Fruit fly (Drosophila melanogaster) whole organism, embryonic: ENCODE measurements around the gene VGlut.

Source experiments
- CG10366 ChIP-seq: fragments of 200-800 bp; sonication (Bioruptor generic); IDR thresholded peaks from 2 replicates; pipeline ENCODE4 v1.3.6; 2022; ENCODE audit warnings: missing biosample characterization, missing genetic modification characterization
- CG11085 ChIP-seq: fragments of 200-800 bp; sonication (Bioruptor generic); IDR thresholded peaks from 2 replicates; pipeline ENCODE4 v1.3.6; 2022; ENCODE audit warnings: missing biosample characterization, missing genetic modification characterization
- CG11504 ChIP-seq: fragments of 200-800 bp; sonication (Bioruptor generic); optimal IDR thresholded peaks from 3 replicates; lab custom pipeline; 2019; ENCODE audit warnings: missing biosample characterization, mild to moderate bottlenecking, missing genetic modification characterization, moderate library complexity
- CG11695 ChIP-seq: fragments of 200-800 bp; sonication (Bioruptor generic); IDR thresholded peaks from 3 replicates; pipeline ENCODE4 v1.3.6; 2022; ENCODE audit warnings: missing biosample characterization, missing genetic modification characterization
- CG12659 ChIP-seq: fragments of 200-800 bp; sonication (Bioruptor generic); optimal IDR thresholded peaks from 3 replicates; lab custom pipeline; 2017; ENCODE audit warnings: mild to moderate bottlenecking, missing biosample characterization, missing genetic modification reagents, missing genetic modification characterization
- CG12744 ChIP-seq: fragments of 200-800 bp; sonication (Bioruptor generic); optimal IDR thresholded peaks from 2 replicates; lab custom pipeline; 2016; ENCODE audit warnings: missing biosample characterization, missing genetic modification characterization
- CG13424 ChIP-seq: fragments of 200-800 bp; sonication (Bioruptor generic); optimal IDR thresholded peaks from 2 replicates; lab custom pipeline; 2019; ENCODE audit warnings: missing biosample characterization, mild to moderate bottlenecking, missing genetic modification characterization, moderate library complexity
- CG14441 ChIP-seq: fragments of 200-800 bp; sonication (Bioruptor generic); IDR thresholded peaks from 2 replicates; pipeline ENCODE4 v1.3.6; 2022; ENCODE audit warnings: missing biosample characterization, missing genetic modification characterization
- CG15269 ChIP-seq: fragments of 200-800 bp; sonication (Bioruptor generic); optimal IDR thresholded peaks from 2 replicates; lab custom pipeline; 2018; ENCODE audit warnings: missing biosample characterization, mild to moderate bottlenecking, missing genetic modification characterization, moderate library complexity
- CG17361 ChIP-seq: fragments of 200-800 bp; sonication (Bioruptor generic); IDR thresholded peaks from 3 replicates; pipeline ENCODE4 v1.3.6; 2022; ENCODE audit warnings: missing biosample characterization, missing genetic modification characterization
- CG18599 ChIP-seq: fragments of 200-800 bp; sonication (Bioruptor generic); optimal IDR thresholded peaks from 3 replicates; lab custom pipeline; 2017; ENCODE audit warnings: missing biosample characterization, missing genetic modification characterization, mild to moderate bottlenecking, moderate library complexity, missing genetic modification reagents
- CG2678 ChIP-seq: fragments of 200-800 bp; sonication (Bioruptor generic); optimal IDR thresholded peaks from 3 replicates; lab custom pipeline; 2019; ENCODE audit warnings: missing biosample characterization, mild to moderate bottlenecking, missing genetic modification characterization, moderate library complexity
- CG32532 ChIP-seq: fragments of 200-800 bp; sonication (Bioruptor generic); IDR thresholded peaks from 2 replicates; pipeline ENCODE4 v1.3.6; 2022; ENCODE audit warnings: missing biosample characterization, missing genetic modification characterization
- CG33557 ChIP-seq: fragments of 200-800 bp; sonication (Bioruptor generic); optimal IDR thresholded peaks from 2 replicates; lab custom pipeline; 2019; ENCODE audit warnings: missing biosample characterization, mild to moderate bottlenecking, missing genetic modification characterization, moderate library complexity
- CG4730 ChIP-seq: fragments of 200-800 bp; sonication (Bioruptor generic); IDR thresholded peaks from 2 replicates; pipeline ENCODE4 v1.3.6; 2022; ENCODE audit warnings: missing biosample characterization, missing genetic modification characterization
- CG6689 ChIP-seq: fragments of 200-800 bp; sonication (Bioruptor generic); IDR thresholded peaks from 2 replicates; pipeline ENCODE4 v1.3.6; 2022; ENCODE audit warnings: missing biosample characterization, missing genetic modification characterization
- CG6854 ChIP-seq: fragments of 200-800 bp; sonication (Bioruptor generic); optimal IDR thresholded peaks from 3 replicates; lab custom pipeline; 2017; ENCODE audit warnings: missing biosample characterization, mild to moderate bottlenecking, missing genetic modification characterization
- CG7556 ChIP-seq: fragments of 200-800 bp; sonication (Bioruptor generic); optimal IDR thresholded peaks from 2 replicates; lab custom pipeline; 2017; ENCODE audit warnings: missing biosample characterization, mild to moderate bottlenecking, missing genetic modification characterization
- CG8388 ChIP-seq: fragments of 200-800 bp; sonication (Bioruptor generic); optimal IDR thresholded peaks from 2 replicates; lab custom pipeline; 2019; ENCODE audit warnings: missing biosample characterization, mild to moderate bottlenecking, missing genetic modification characterization, moderate library complexity
- CoRest ChIP-seq: fragments of 200-800 bp; sonication (Bioruptor generic); optimal IDR thresholded peaks from 3 replicates; lab custom pipeline; 2018; ENCODE audit warnings: missing biosample characterization, mild to moderate bottlenecking, missing genetic modification characterization, moderate library complexity
- Dip2 ChIP-seq: fragments of 200-800 bp; sonication (Bioruptor generic); IDR thresholded peaks from 2 replicates; pipeline ENCODE4 v1.3.6; 2022; ENCODE audit warnings: missing biosample characterization, missing genetic modification characterization
- H15 ChIP-seq: fragments of 200-800 bp; sonication (Bioruptor generic); IDR thresholded peaks from 3 replicates; pipeline ENCODE4 v1.3.6; 2022; ENCODE audit warnings: missing biosample characterization, missing genetic modification characterization
- H2.0 ChIP-seq: fragments of 200-800 bp; sonication (Bioruptor generic); IDR thresholded peaks from 2 replicates; pipeline ENCODE4 v1.3.6; 2022; ENCODE audit warnings: missing biosample characterization, missing genetic modification characterization
- Hey ChIP-seq: fragments of 200-800 bp; sonication (Bioruptor generic); optimal IDR thresholded peaks from 3 replicates; lab custom pipeline; 2018; ENCODE audit warnings: missing biosample characterization, mild to moderate bottlenecking, missing genetic modification characterization
- Hmr ChIP-seq: fragments of 200-800 bp; sonication (Bioruptor generic); optimal IDR thresholded peaks from 3 replicates; lab custom pipeline; 2017; ENCODE audit warnings: mild to moderate bottlenecking, missing biosample characterization, missing genetic modification reagents, missing genetic modification characterization
- Nf-YA ChIP-seq: fragments of 200-800 bp; sonication (Bioruptor generic); IDR thresholded peaks from 2 replicates; pipeline ENCODE4 v1.3.6; 2022; ENCODE audit warnings: missing biosample characterization, missing genetic modification characterization
- Six4 ChIP-seq: fragments of 200-800 bp; sonication (Bioruptor generic); optimal IDR thresholded peaks from 2 replicates; lab custom pipeline; 2016; ENCODE audit warnings: missing biosample characterization, missing genetic modification characterization
- Sox102F ChIP-seq: fragments of 200-800 bp; sonication (Bioruptor generic); optimal IDR thresholded peaks from 2 replicates; lab custom pipeline; 2018; ENCODE audit warnings: missing biosample characterization, mild to moderate bottlenecking, missing genetic modification characterization, moderate library complexity
- ara ChIP-seq: fragments of 200-800 bp; sonication (Bioruptor generic); IDR thresholded peaks from 2 replicates; pipeline ENCODE4 v1.3.6; 2022; ENCODE audit warnings: missing biosample characterization, missing genetic modification characterization
- bcd ChIP-seq: fragments of 200-800 bp; sonication (Bioruptor generic); optimal IDR thresholded peaks from 2 replicates; lab custom pipeline; 2017; ENCODE audit warnings: missing biosample characterization, mild to moderate bottlenecking, missing genetic modification characterization
- ci ChIP-seq: fragments of 200-800 bp; sonication (Bioruptor generic); IDR thresholded peaks from 3 replicates; pipeline ENCODE4 v1.3.6; 2022; ENCODE audit warnings: missing biosample characterization, missing genetic modification characterization
- dimm ChIP-seq: fragments of 200-800 bp; sonication (Bioruptor generic); IDR thresholded peaks from 2 replicates; pipeline ENCODE4 v1.3.6; 2022; ENCODE audit warnings: missing biosample characterization, missing genetic modification characterization
- dmrt99B ChIP-seq: fragments of 200-800 bp; sonication (Bioruptor generic); optimal IDR thresholded peaks from 2 replicates; lab custom pipeline; 2018; ENCODE audit warnings: missing biosample characterization, mild to moderate bottlenecking, missing genetic modification characterization, moderate library complexity
- esg ChIP-seq: fragments of 200-800 bp; sonication (Bioruptor generic); conservative IDR thresholded peaks from 2 replicates; pipeline ENCODE4 v1.3.6; 2022; ENCODE audit warnings: missing biosample characterization, missing genetic modification characterization
- gce ChIP-seq: fragments of 200-800 bp; sonication (Bioruptor generic); IDR thresholded peaks from 3 replicates; pipeline ENCODE4 v1.3.6; 2022; ENCODE audit warnings: missing biosample characterization, missing genetic modification characterization
- hbn ChIP-seq: fragments of 200-800 bp; sonication (Bioruptor generic); IDR thresholded peaks from 2 replicates; pipeline ENCODE4 v1.3.6; 2022; ENCODE audit warnings: missing biosample characterization, missing genetic modification characterization; ENCODE audit not compliant: partially characterized antibody
- ind ChIP-seq: fragments of 200-800 bp; sonication (Bioruptor generic); optimal IDR thresholded peaks from 3 replicates; lab custom pipeline; 2016; ENCODE audit warnings: missing biosample characterization, missing genetic modification characterization
- kni ChIP-seq: fragments of 200-800 bp; sonication (Bioruptor generic); optimal IDR thresholded peaks from 3 replicates; lab custom pipeline; 2017; ENCODE audit warnings: mild to moderate bottlenecking, missing biosample characterization, missing genetic modification reagents, missing genetic modification characterization
- lab ChIP-seq: fragments of 200-800 bp; sonication (Bioruptor generic); optimal IDR thresholded peaks from 3 replicates; lab custom pipeline; 2017; ENCODE audit warnings: missing biosample characterization, missing genetic modification characterization, mild to moderate bottlenecking, moderate library complexity, missing genetic modification reagents
- lov ChIP-seq, 2 experiments: fragments of 200-800 bp in 1 of 2; fragments of >200 bp in 1 of 2; sonication (Bioruptor generic) in 1 of 2; IDR thresholded peaks in 1 of 2; optimal IDR thresholded peaks in 1 of 2; 2 replicates in 1 of 2; 3 replicates in 1 of 2; pipeline versions ENCODE4 v1.3.6 to Lab custom; 2017 to 2022; ENCODE audit warnings: missing biosample characterization in 1 of 2, missing genetic modification characterization in 1 of 2
- mld ChIP-seq: fragments of 200-800 bp; sonication (Bioruptor generic); IDR thresholded peaks from 3 replicates; pipeline ENCODE4 v1.3.6; 2022; ENCODE audit warnings: missing biosample characterization, missing genetic modification characterization; ENCODE audit not compliant: partially characterized antibody
- phol ChIP-seq: fragments of 200-800 bp; sonication (Bioruptor generic); optimal IDR thresholded peaks from 3 replicates; lab custom pipeline; 2018; ENCODE audit warnings: missing biosample characterization, mild to moderate bottlenecking, missing genetic modification characterization, moderate library complexity
- row ChIP-seq: fragments of 200-800 bp; sonication (Bioruptor generic); IDR thresholded peaks from 3 replicates; pipeline ENCODE4 v1.3.6; 2022; ENCODE audit warnings: missing biosample characterization, missing genetic modification characterization
- scrt ChIP-seq: fragments of 200-800 bp; sonication (Bioruptor generic); optimal IDR thresholded peaks from 2 replicates; lab custom pipeline; 2018; ENCODE audit warnings: missing biosample characterization, mild to moderate bottlenecking, missing genetic modification characterization, moderate library complexity
- sens ChIP-seq: fragments of 200-800 bp; sonication (Bioruptor generic); peaks from one replicate; lab custom pipeline; 2016; ENCODE audit warnings: missing biosample characterization, missing genetic modification characterization
- sisA ChIP-seq: fragments of 200-800 bp; sonication (Bioruptor generic); IDR thresholded peaks from 2 replicates; pipeline ENCODE4 v1.3.6; 2022; ENCODE audit warnings: missing biosample characterization, missing genetic modification characterization
- stc ChIP-seq: fragments of 200-800 bp; sonication (Bioruptor generic); IDR thresholded peaks from 2 replicates; pipeline ENCODE4 v1.3.6; 2022; ENCODE audit warnings: missing biosample characterization, missing genetic modification characterization
- ttk ChIP-seq: fragments of 200-800 bp; sonication (Bioruptor generic); IDR thresholded peaks from 2 replicates; pipeline ENCODE4 v2.1.2; 2022; ENCODE audit warnings: missing biosample characterization, missing genetic modification characterization
- yki ChIP-seq: fragments of >200 bp; optimal IDR thresholded peaks from 3 replicates; lab custom pipeline; 2018

VGlut gene

dm6 chr2L:2398459-2398858 lies 1.6 kb upstream of the VGlut start (continued):
- no peak for TF ChIP-seq Six4
- TF ChIP-seq CG2678 (tag; lab: Kevin White, UChicago), result peak; percentile 36
- 0 out of 2 replicates have a peak, but pooled peaks have one; percentile 12 for TF ChIP-seq CG32532 (GFP tag; lab: Robert Waterston, UW)
- peak; percentile 48 for TF ChIP-seq Sox102F (GFP tag; lab: Kevin White, UChicago)
- TF ChIP-seq CG15269, result peak; percentile 16
- peak; percentile 21; the same call in 1 of the 3 replicates for TF ChIP-seq CG11695 (GFP tag; lab: Robert Waterston, UW)
- no peak for TF ChIP-seq CG11085 (GFP tag; lab: Robert Waterston, UW)
- TF ChIP-seq CG8388 (GFP tag; lab: Kevin White, UChicago), result peak; percentile 23
- TF ChIP-seq CG33557, result no peak
- 0 out of 2 replicates have a peak, but pooled peaks have one; percentile 10 for TF ChIP-seq CG14441
- TF ChIP-seq sens (GFP tag; lab: Kevin White, UChicago), result peak; percentile 16
- no peak for TF ChIP-seq hbn (GFP tag; lab: Robert Waterston, UW)
- TF ChIP-seq CG17361, result no peak
- TF ChIP-seq bcd (GFP tag; lab: Kevin White, UChicago), result no peak
- TF ChIP-seq CG6689, result 0 out of 2 replicates have a peak, but pooled peaks have one; percentile 9
- peak; percentile 4 for TF ChIP-seq lab
- TF ChIP-seq scrt (GFP tag; lab: Kevin White, UChicago), result no peak
- TF ChIP-seq CG12744 (GFP tag; lab: Kevin White, UChicago), result no peak
- no peak for TF ChIP-seq kni (GFP tag; lab: Kevin White, UChicago)
- peak; percentile 36 for TF ChIP-seq dmrt99B (tag; lab: Kevin White, UChicago)
- peak; percentile 35; the same call in 1 of the 2 replicates for TF ChIP-seq stc (GFP tag; lab: Robert Waterston, UW)
- peak; percentile 16 for TF ChIP-seq phol (tag; lab: Kevin White, UChicago)
- peak; percentile 6; the same call in 1 of the 2 replicates for TF ChIP-seq ttk (GFP tag; lab: Robert Waterston, UW)

- peak; percentile 48; the same call in 1 of the 2 replicates for TF ChIP-seq Nf-YA (GFP tag; lab: Robert Waterston, UW)
- no peak for TF ChIP-seq CG6854
- TF ChIP-seq Hmr (GFP tag; lab: Kevin White, UChicago), result peak; percentile 8
- 0 out of 2 replicates have a peak, but pooled peaks have one; percentile 4 for TF ChIP-seq H2.0 (GFP tag; lab: Robert Waterston, UW)
- TF ChIP-seq dimm (GFP tag; lab: Robert Waterston, UW), result no peak
- 0 out of 3 replicates have a peak, but pooled peaks have one; percentile 20 for TF ChIP-seq ci (GFP tag; lab: Robert Waterston, UW)
- TF ChIP-seq H15 (GFP tag; lab: Robert Waterston, UW), result 0 out of 3 replicates have a peak, but pooled peaks have one; percentile 43
- no peak for TF ChIP-seq gce
- no peak for TF ChIP-seq Hey (tag; lab: Kevin White, UChicago)
- no peak for TF ChIP-seq CG12659 (GFP tag; lab: Kevin White, UChicago)
- peak; percentile 34; the same call in 1 of the 2 replicates for TF ChIP-seq CG10366 (GFP tag; lab: Robert Waterston, UW)
- TF ChIP-seq CoRest (tag; lab: Kevin White, UChicago), result no peak
- TF ChIP-seq esg (GFP tag; lab: Robert Waterston, UW), result peak; percentile 43; the same call in 1 of the 2 replicates
- TF ChIP-seq CG4730 (GFP tag; lab: Robert Waterston, UW), result no peak
- TF ChIP-seq ara (GFP tag; lab: Robert Waterston, UW), result 0 out of 2 replicates have a peak, but pooled peaks have one; percentile 38
- TF ChIP-seq lov (optimal IDR thresholded peaks at IDR 0.05; lab: Kevin White, UChicago), result no peak
- TF ChIP-seq lov (GFP tag; IDR thresholded peaks at IDR 0.05; lab: Robert Waterston, UW), result peak; percentile 57; the same call in 1 of the 3 replicates
- peak; percentile 54 for TF ChIP-seq CG11504 (tag; lab: Kevin White, UChicago)
- TF ChIP-seq ind (GFP tag; lab: Kevin White, UChicago), result peak; percentile 15
- TF ChIP-seq CG32532 (GFP tag; lab: Robert Waterston, UW), result 0 out of 2 replicates have a peak, but pooled peaks have one; percentile 19
- peak; percentile 60 for TF ChIP-seq CG18599 (GFP tag; lab: Kevin White, UChicago)
- TF ChIP-seq mld (GFP tag; lab: Robert Waterston, UW), result no peak
- no peak for TF ChIP-seq yki (lab: Kevin White, UChicago)
- TF ChIP-seq sens (GFP tag; lab: Kevin White, UChicago), result peak; percentile 72
- TF ChIP-seq sisA (GFP tag; lab: Robert Waterston, UW), result 0 out of 2 replicates have a peak, but pooled peaks have one; percentile 26
- TF ChIP-seq CG13424 (tag; lab: Kevin White, UChicago), result peak; percentile 27
- peak; percentile 48; the same call in 2 of the 3 replicates for TF ChIP-seq row (GFP tag; lab: Robert Waterston, UW)
- TF ChIP-seq Dip2 (GFP tag; lab: Robert Waterston, UW), result no peak
- TF ChIP-seq CG7556 (GFP tag; lab: Kevin White, UChicago), result peak; percentile 26
- TF ChIP-seq lab, result peak; percentile 36
Observed at dm6 chr2L:2402194-2402593, 2.1 kb downstream of the VGlut start.
